Fruit fly (Drosophila melanogaster): ENCODE measurements around the gene Tmtc2.

The Tmtc2 gene

dm6 chr2L:1007142-1007839 is 84.7 kb downstream of the Tmtc2 start (continued):
- TF ChIP-seq CG10631 (GFP tag; optimal IDR thresholded peaks at IDR 0.05) (no peak), CG16779 (tag; optimal IDR thresholded peaks at IDR 0.05) (no peak), svp (GFP tag) (peak; percentile 63), CG11902 (GFP tag; optimal IDR thresholded peaks at IDR 0.05) (no peak), topi (GFP tag; optimal IDR thresholded peaks at IDR 0.05) (no peak), CG6163 (GFP tag; IDR thresholded peaks at IDR 0.05) (no peak), Hr4 (GFP tag; optimal IDR thresholded peaks at IDR 0.05) (no peak), Blimp-1 (GFP tag; optimal IDR thresholded peaks at IDR 0.05) (no peak)

Data from whole organism, prepupa.